Fruit fly (Drosophila melanogaster) whole organism, embryonic: ENCODE data around the gene ninaE.

Experiments
- Abd-B ChIP-seq: fragments of 200-800 bp; sonication (Bioruptor generic); optimal IDR thresholded peaks from 2 replicates; lab custom pipeline; 2018; ENCODE audit warnings: missing biosample characterization, mild to moderate bottlenecking, missing genetic modification characterization, moderate library complexity
- Ada2b ChIP-seq: fragments of 200-800 bp; sonication (Bioruptor generic); IDR thresholded peaks from 2 replicates; pipeline ENCODE4 v1.3.6; 2022; ENCODE audit warnings: missing biosample characterization, missing genetic modification characterization
- Aef1 ChIP-seq: fragments of 200-800 bp; sonication (Bioruptor generic); IDR thresholded peaks from 3 replicates; pipeline ENCODE4 v1.3.6; 2022; ENCODE audit warnings: missing biosample characterization, missing genetic modification characterization
- B-H1 ChIP-seq: fragments of 200-800 bp; sonication (Bioruptor generic); IDR thresholded peaks from 3 replicates; pipeline ENCODE4 v1.3.6; 2022; ENCODE audit warnings: missing biosample characterization, missing genetic modification characterization
- CG10267 ChIP-seq: fragments of 200-800 bp; sonication (Bioruptor generic); optimal IDR thresholded peaks from 2 replicates; lab custom pipeline; 2018; ENCODE audit warnings: missing biosample characterization, mild to moderate bottlenecking, missing genetic modification characterization, moderate library complexity
- CG11247 ChIP-seq: fragments of 200-800 bp; sonication (Bioruptor generic); IDR thresholded peaks from 2 replicates; pipeline ENCODE4 v1.3.6; 2022; ENCODE audit warnings: missing biosample characterization, missing genetic modification characterization
- CG11504 ChIP-seq: fragments of 200-800 bp; sonication (Bioruptor generic); optimal IDR thresholded peaks from 3 replicates; lab custom pipeline; 2019; ENCODE audit warnings: missing biosample characterization, mild to moderate bottlenecking, missing genetic modification characterization, moderate library complexity
- CG12236 ChIP-seq: fragments of 200-800 bp; sonication (Bioruptor generic); optimal IDR thresholded peaks from 2 replicates; lab custom pipeline; 2016; ENCODE audit warnings: missing biosample characterization, missing genetic modification characterization
- CG13775 ChIP-seq: fragments of 200-800 bp; sonication (Bioruptor generic); optimal IDR thresholded peaks from 3 replicates; lab custom pipeline; 2017; ENCODE audit warnings: missing biosample characterization, mild to moderate bottlenecking, missing genetic modification characterization
- CG15011 ChIP-seq: fragments of 200-800 bp; sonication (Bioruptor generic); optimal IDR thresholded peaks from 3 replicates; lab custom pipeline; 2018; ENCODE audit warnings: missing biosample characterization, mild to moderate bottlenecking, missing genetic modification characterization
- CG15073 ChIP-seq: fragments of 200-800 bp; sonication (Bioruptor generic); optimal IDR thresholded peaks from 2 replicates; lab custom pipeline; 2016; ENCODE audit warnings: missing biosample characterization, missing genetic modification characterization
- CG15269 ChIP-seq: fragments of 200-800 bp; sonication (Bioruptor generic); optimal IDR thresholded peaks from 2 replicates; lab custom pipeline; 2018; ENCODE audit warnings: missing biosample characterization, mild to moderate bottlenecking, missing genetic modification characterization, moderate library complexity
- CG2120 ChIP-seq: fragments of 200-800 bp; sonication (Bioruptor generic); optimal IDR thresholded peaks from 3 replicates; lab custom pipeline; 2016; ENCODE audit warnings: missing biosample characterization, missing genetic modification characterization
- CG3847 ChIP-seq: fragments of 200-800 bp; sonication (Bioruptor generic); IDR thresholded peaks from 2 replicates; pipeline ENCODE4 v1.3.6; 2022; ENCODE audit warnings: missing biosample characterization, missing genetic modification characterization
- CG4424 ChIP-seq: fragments of 200-800 bp; sonication (Bioruptor generic); optimal IDR thresholded peaks from 3 replicates; lab custom pipeline; 2016; ENCODE audit warnings: missing biosample characterization, missing genetic modification characterization
- CG6683 ChIP-seq: fragments of 200-800 bp; sonication (Bioruptor generic); optimal IDR thresholded peaks from 2 replicates; lab custom pipeline; 2017; ENCODE audit warnings: missing biosample characterization, mild to moderate bottlenecking, missing genetic modification characterization, missing genetic modification reagents
- CG7745 ChIP-seq: fragments of 200-800 bp; sonication (Bioruptor generic); optimal IDR thresholded peaks from 2 replicates; lab custom pipeline; 2018; ENCODE audit warnings: missing biosample characterization, mild to moderate bottlenecking, missing genetic modification characterization, moderate library complexity
- CG7839 ChIP-seq: fragments of 200-800 bp; sonication (Bioruptor generic); optimal IDR thresholded peaks from 3 replicates; lab custom pipeline; 2018; ENCODE audit warnings: missing biosample characterization, mild to moderate bottlenecking, missing genetic modification characterization, moderate library complexity
- CG7987 ChIP-seq: fragments of 200-800 bp; sonication (Bioruptor generic); optimal IDR thresholded peaks from 2 replicates; lab custom pipeline; 2018; ENCODE audit warnings: missing biosample characterization, mild to moderate bottlenecking, missing genetic modification characterization, moderate library complexity
- D ChIP-seq, 2 experiments: fragments of 200-800 bp in 1 of 2; fragments of >200 bp in 1 of 2; sonication (Bioruptor generic) in 1 of 2; optimal IDR thresholded peaks; 2 replicates in 1 of 2; 3 replicates in 1 of 2; lab custom pipeline; 2017; ENCODE audit warnings: mild to moderate bottlenecking in 1 of 2, missing biosample characterization in 1 of 2, missing genetic modification characterization in 1 of 2, missing genetic modification reagents in 1 of 2
- Dek ChIP-seq: fragments of 200-800 bp; sonication (Bioruptor generic); optimal IDR thresholded peaks from 3 replicates; lab custom pipeline; 2019; ENCODE audit warnings: missing biosample characterization, mild to moderate bottlenecking, missing genetic modification characterization, moderate library complexity
- Ets97D ChIP-seq: fragments of 200-800 bp; sonication (Bioruptor generic); optimal IDR thresholded peaks from 3 replicates; lab custom pipeline; 2016; ENCODE audit warnings: missing biosample characterization, missing genetic modification characterization
- HmgZ ChIP-seq: fragments of 200-800 bp; sonication (Bioruptor generic); optimal IDR thresholded peaks from 2 replicates; lab custom pipeline; 2018; ENCODE audit warnings: missing biosample characterization, mild to moderate bottlenecking, missing genetic modification characterization
- Hr39 ChIP-seq: fragments of >200 bp; optimal IDR thresholded peaks from 2 replicates; lab custom pipeline; 2017
- Med ChIP-seq: fragments of 200-800 bp; sonication (Bioruptor generic); peaks from one replicate; lab custom pipeline; 2016; ENCODE audit warnings: missing biosample characterization, missing genetic modification characterization, mild to moderate bottlenecking, inconsistent platforms, moderate library complexity
- NFAT ChIP-seq: fragments of 200-800 bp; sonication (Bioruptor generic); IDR thresholded peaks from 2 replicates; pipeline ENCODE4 v1.3.6; 2022; ENCODE audit warnings: missing biosample characterization, missing genetic modification characterization
- Oli ChIP-seq: fragments of 200-800 bp; sonication (Bioruptor generic); optimal IDR thresholded peaks from 2 replicates; lab custom pipeline; 2018; ENCODE audit warnings: missing biosample characterization, mild to moderate bottlenecking, missing genetic modification characterization, moderate library complexity
- Ptx1 ChIP-seq: fragments of 200-800 bp; sonication (Bioruptor generic); IDR thresholded peaks from 2 replicates; pipeline ENCODE4 v1.3.6; 2022; ENCODE audit warnings: missing biosample characterization, missing genetic modification characterization
- Ssrp ChIP-seq: fragments of 200-800 bp; sonication (Bioruptor generic); optimal IDR thresholded peaks from 2 replicates; lab custom pipeline; 2018; ENCODE audit warnings: missing biosample characterization, mild to moderate bottlenecking, missing genetic modification characterization, moderate library complexity
- amos ChIP-seq: fragments of 200-800 bp; sonication (Bioruptor generic); IDR thresholded peaks from 2 replicates; pipeline ENCODE4 v1.3.6; 2022; ENCODE audit warnings: missing biosample characterization, missing genetic modification characterization; ENCODE audit not compliant: partially characterized antibody
- ash1 ChIP-seq: fragments of 200-800 bp; sonication (Bioruptor generic); optimal IDR thresholded peaks from 2 replicates; lab custom pipeline; 2018; ENCODE audit warnings: missing biosample characterization, mild to moderate bottlenecking, missing genetic modification characterization
- bsh ChIP-seq, 2 experiments: fragments of 200-800 bp; sonication (Bioruptor generic); optimal IDR thresholded peaks; 2 replicates each; lab custom pipeline; 2017 to 2018; ENCODE audit warnings: mild to moderate bottlenecking in 2 of 2, missing biosample characterization in 2 of 2, missing genetic modification characterization in 2 of 2, moderate library complexity in 1 of 2
- dati ChIP-seq: fragments of 200-800 bp; sonication (Bioruptor generic); IDR thresholded peaks from 2 replicates; pipeline ENCODE4 v1.3.6; 2022; ENCODE audit warnings: missing biosample characterization, missing genetic modification characterization
- dmrt99B ChIP-seq: fragments of 200-800 bp; sonication (Bioruptor generic); optimal IDR thresholded peaks from 2 replicates; lab custom pipeline; 2018; ENCODE audit warnings: missing biosample characterization, mild to moderate bottlenecking, missing genetic modification characterization, moderate library complexity
- gcm2 ChIP-seq: fragments of 200-800 bp; sonication (Bioruptor generic); optimal IDR thresholded peaks from 2 replicates; lab custom pipeline; 2016; ENCODE audit warnings: missing biosample characterization, missing genetic modification characterization
- insv ChIP-seq, 2 experiments: fragments of 200-800 bp; sonication (Bioruptor generic); optimal IDR thresholded peaks; 3 replicates each; lab custom pipeline; 2016 to 2018; ENCODE audit warnings: missing biosample characterization in 2 of 2, missing genetic modification characterization in 2 of 2
- kay ChIP-seq: fragments of 200-800 bp; sonication (Bioruptor generic); optimal IDR thresholded peaks from 2 replicates; lab custom pipeline; 2016; ENCODE audit warnings: missing biosample characterization, missing genetic modification characterization
- lab ChIP-seq: fragments of 200-800 bp; sonication (Bioruptor generic); optimal IDR thresholded peaks from 3 replicates; lab custom pipeline; 2017; ENCODE audit warnings: missing biosample characterization, missing genetic modification characterization, mild to moderate bottlenecking, moderate library complexity, missing genetic modification reagents
- mam ChIP-seq: fragments of 200-800 bp; sonication (Bioruptor generic); optimal IDR thresholded peaks from 3 replicates; lab custom pipeline; 2016; ENCODE audit warnings: missing biosample characterization, missing genetic modification characterization
- pnt ChIP-seq: fragments of 200-800 bp; sonication (Bioruptor generic); optimal IDR thresholded peaks from 3 replicates; lab custom pipeline; 2016; ENCODE audit warnings: missing biosample characterization, missing genetic modification characterization
- row ChIP-seq: fragments of 200-800 bp; sonication (Bioruptor generic); IDR thresholded peaks from 3 replicates; pipeline ENCODE4 v1.3.6; 2022; ENCODE audit warnings: missing biosample characterization, missing genetic modification characterization
- scrt ChIP-seq: fragments of 200-800 bp; sonication (Bioruptor generic); optimal IDR thresholded peaks from 2 replicates; lab custom pipeline; 2018; ENCODE audit warnings: missing biosample characterization, mild to moderate bottlenecking, missing genetic modification characterization, moderate library complexity
- sd ChIP-seq: fragments of 200-800 bp; sonication (Bioruptor generic); optimal IDR thresholded peaks from 3 replicates; lab custom pipeline; 2018; ENCODE audit warnings: missing biosample characterization, mild to moderate bottlenecking, missing genetic modification characterization, moderate library complexity
- sens-2 ChIP-seq: fragments of 200-800 bp; sonication (Bioruptor generic); IDR thresholded peaks from 2 replicates; pipeline ENCODE4 v1.3.6; 2022; ENCODE audit warnings: missing biosample characterization, missing genetic modification characterization
- sug ChIP-seq: fragments of 200-800 bp; optimal IDR thresholded peaks from 2 replicates; lab custom pipeline; 2019; ENCODE audit warnings: missing biosample characterization, mild to moderate bottlenecking, missing genetic modification characterization, moderate library complexity
- tgo ChIP-seq: fragments of 200-800 bp; sonication (Bioruptor generic); IDR thresholded peaks from 3 replicates; pipeline ENCODE4 v1.3.6; 2022; ENCODE audit warnings: missing biosample characterization, missing genetic modification characterization
- unpg ChIP-seq: fragments of 200-800 bp; sonication (Bioruptor generic); optimal IDR thresholded peaks from 3 replicates; lab custom pipeline; 2018; ENCODE audit warnings: missing biosample characterization, mild to moderate bottlenecking, missing genetic modification characterization, moderate library complexity
- vvl ChIP-seq: fragments of 200-800 bp; sonication (Bioruptor generic); IDR thresholded peaks from 2 replicates; pipeline ENCODE4 v1.3.6; 2022; ENCODE audit warnings: missing biosample characterization, missing genetic modification characterization
- zf30C ChIP-seq: fragments of 200-800 bp; sonication (Bioruptor generic); optimal IDR thresholded peaks from 3 replicates; lab custom pipeline; 2018; ENCODE audit warnings: missing biosample characterization, mild to moderate bottlenecking, missing genetic modification characterization

Gene ninaE

DNA sequence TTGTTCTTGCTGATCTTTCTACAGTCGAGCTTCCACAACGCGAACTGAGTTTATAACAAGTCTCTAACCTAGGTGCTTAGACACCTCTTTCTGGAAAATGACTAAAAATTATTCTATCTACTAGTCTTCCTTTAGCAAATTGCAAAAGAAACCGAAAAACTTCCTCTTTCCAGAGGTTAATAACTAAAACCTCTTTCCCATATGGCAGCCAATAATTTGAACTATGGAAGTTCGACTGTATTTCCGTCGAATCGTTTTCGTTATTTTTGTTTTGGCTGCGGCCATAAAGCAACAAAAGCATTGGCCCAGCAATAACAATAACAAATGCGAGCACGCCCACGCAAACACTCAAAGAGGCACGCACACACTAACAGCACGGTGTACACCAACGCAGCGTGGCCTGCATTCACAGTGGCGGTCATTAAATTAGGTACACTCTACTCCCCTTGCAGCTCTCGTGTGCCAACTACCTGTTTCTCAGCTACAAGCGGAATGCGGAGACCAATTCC lies 7.5 kb downstream of the ninaE start (continued):
- TF ChIP-seq row (GFP tag; lab: Robert Waterston, UW) (peak; percentile 87), Abd-B (GFP tag; lab: Kevin White, UChicago) (peak; percentile 40), scrt (GFP tag; lab: Kevin White, UChicago) (peak; percentile 58), Dek (tag; lab: Kevin White, UChicago) (peak; percentile 27), insv (GFP tag; optimal IDR thresholded peaks at IDR 0.05; lab: Kevin White, UChicago) (no peak), CG11504 (peak; percentile 71), Ssrp (tag; lab: Kevin White, UChicago) (peak; percentile 38), CG15269 (peak; percentile 75), Oli (tag; lab: Kevin White, UChicago) (peak; percentile 60), pnt (GFP tag; lab: Kevin White, UChicago) (peak; percentile 1), NFAT (GFP tag; lab: Robert Waterston, UW) (no peak), Med (GFP tag; lab: Kevin White, UChicago) (peak; percentile 88), CG11247 (GFP tag; lab: Robert Waterston, UW) (0 out of 2 replicates have a peak, but pooled peaks have one; percentile 50), CG10267 (peak; percentile 12), CG2120 (peak; percentile 59), Ada2b (peak; percentile 27; the same call in 1 of the 2 replicates), CG3847 (GFP tag; lab: Robert Waterston, UW) (peak; percentile 55), D (optimal IDR thresholded peaks at IDR 0.05; lab: Kevin White, UChicago) (no peak), D (GFP tag; optimal IDR thresholded peaks at IDR 0.05; lab: Kevin White, UChicago) (peak; percentile 29), tgo (GFP tag; lab: Robert Waterston, UW) (peak; percentile 55; the same call in 2 of the 3 replicates), amos (GFP tag; lab: Robert Waterston, UW) (no peak), HmgZ (tag; lab: Kevin White, UChicago) (peak; percentile 54), unpg (GFP tag; lab: Kevin White, UChicago) (peak; percentile 66), gcm2 (no peak), Ets97D (GFP tag; lab: Kevin White, UChicago) (peak; percentile 91), zf30C (GFP tag; lab: Kevin White, UChicago) (no peak), mam (GFP tag; lab: Kevin White, UChicago) (peak; percentile 48), lab (peak; percentile 78), sd (peak; percentile 39), sug (peak; percentile 77), CG7987 (GFP tag; lab: Kevin White, UChicago) (no peak), Hr39 (no peak), vvl (GFP tag; lab: Robert Waterston, UW) (peak; percentile 46; the same call in 1 of the 2 replicates), dati (GFP tag; lab: Robert Waterston, UW) (0 out of 2 replicates have a peak, but pooled peaks have one; percentile 3), kay (GFP tag; lab: Kevin White, UChicago) (no peak), bsh (GFP tag; optimal IDR thresholded peaks at IDR 0.05; lab: Kevin White, UChicago) (peak in 1 of 2 experiments; percentile 59), CG15073 (GFP tag; lab: Kevin White, UChicago) (peak; percentile 96), Aef1 (peak; percentile 63; the same call in 2 of the 3 replicates), dmrt99B (tag; lab: Kevin White, UChicago) (peak; percentile 74), sens-2 (no peak), CG13775 (GFP tag; lab: Kevin White, UChicago) (peak; percentile 21), CG15011 (peak; percentile 20), CG7745 (tag; lab: Kevin White, UChicago) (no peak), ash1 (GFP tag; lab: Kevin White, UChicago) (no peak), CG4424 (GFP tag; lab: Kevin White, UChicago) (peak; percentile 21), CG6683 (GFP tag; lab: Kevin White, UChicago) (peak; percentile 12), CG12236 (GFP tag; lab: Kevin White, UChicago) (no peak), B-H1 (GFP tag; lab: Robert Waterston, UW) (no peak; the same call in 2 of the 3 replicates), Ptx1 (GFP tag; lab: Robert Waterston, UW) (peak; percentile 55), CG7839 (tag; lab: Kevin White, UChicago) (peak; percentile 72)
